Fruit fly (Drosophila melanogaster) whole organism, embryonic: ENCODE data around the gene Ucp4A.

Experiments
- Awh ChIP-seq: fragments of 200-800 bp; sonication (Bioruptor generic); IDR thresholded peaks from 2 replicates; pipeline ENCODE4, ENCODE4 v1.3.6; 2022; ENCODE audit warnings: missing biosample characterization, missing genetic modification characterization
- CG10462 ChIP-seq: fragments of 200-800 bp; sonication (Bioruptor generic); optimal IDR thresholded peaks from 2 replicates; lab custom pipeline; 2016; ENCODE audit warnings: missing biosample characterization, missing genetic modification characterization
- CG11398 ChIP-seq: fragments of 200-800 bp; sonication (Bioruptor generic); optimal IDR thresholded peaks from 2 replicates; lab custom pipeline; 2016; ENCODE audit warnings: missing biosample characterization, missing genetic modification characterization
- CG11456 ChIP-seq: fragments of 200-800 bp; sonication (Bioruptor generic); IDR thresholded peaks from 3 replicates; pipeline ENCODE4 v1.3.6; 2022; ENCODE audit warnings: missing biosample characterization, missing genetic modification characterization
- CG12236 ChIP-seq: fragments of 200-800 bp; sonication (Bioruptor generic); optimal IDR thresholded peaks from 2 replicates; lab custom pipeline; 2016; ENCODE audit warnings: missing biosample characterization, missing genetic modification characterization
- CG12769 ChIP-seq: fragments of 200-800 bp; sonication (Bioruptor generic); optimal IDR thresholded peaks from 2 replicates; lab custom pipeline; 2019; ENCODE audit warnings: missing biosample characterization, mild to moderate bottlenecking, missing genetic modification characterization, moderate library complexity
- CG17802 ChIP-seq: fragments of 200-800 bp; sonication (Bioruptor generic); optimal IDR thresholded peaks from 2 replicates; lab custom pipeline; 2018; ENCODE audit warnings: missing biosample characterization, mild to moderate bottlenecking, missing genetic modification characterization, moderate library complexity
- CG1832 ChIP-seq: fragments of 200-800 bp; sonication (Bioruptor generic); optimal IDR thresholded peaks from 2 replicates; lab custom pipeline; 2017; ENCODE audit warnings: missing biosample characterization, mild to moderate bottlenecking, missing genetic modification characterization, inconsistent platforms
- CG2199 ChIP-seq: fragments of 200-800 bp; sonication (Bioruptor generic); IDR thresholded peaks from 3 replicates; pipeline ENCODE4 v1.3.6; 2022; ENCODE audit warnings: missing biosample characterization, missing genetic modification characterization
- CG30431 ChIP-seq: fragments of 200-800 bp; sonication (Bioruptor generic); optimal IDR thresholded peaks from 2 replicates; lab custom pipeline; 2017; ENCODE audit warnings: missing biosample characterization, missing genetic modification characterization
- CG3838 ChIP-seq: fragments of 200-800 bp; sonication (Bioruptor generic); optimal IDR thresholded peaks from 3 replicates; lab custom pipeline; 2016; ENCODE audit warnings: missing biosample characterization, missing genetic modification characterization
- CG9437 ChIP-seq: fragments of 200-800 bp; sonication (Bioruptor generic); optimal IDR thresholded peaks from 2 replicates; lab custom pipeline; 2018; ENCODE audit warnings: missing biosample characterization, mild to moderate bottlenecking, missing genetic modification characterization
- Drgx ChIP-seq: fragments of 200-800 bp; sonication (Bioruptor generic); IDR thresholded peaks from 2 replicates; pipeline ENCODE4 v1.3.6; 2022; ENCODE audit warnings: missing biosample characterization, missing genetic modification characterization
- Fer1 ChIP-seq: fragments of 200-800 bp; sonication (Bioruptor generic); optimal IDR thresholded peaks from 2 replicates; lab custom pipeline; 2017; ENCODE audit warnings: missing biosample characterization, mild to moderate bottlenecking, missing genetic modification characterization
- HLH4C ChIP-seq: fragments of 200-800 bp; sonication (Bioruptor generic); IDR thresholded peaks from 3 replicates; pipeline ENCODE4 v1.3.6; 2022; ENCODE audit warnings: missing biosample characterization, missing genetic modification characterization; ENCODE audit not compliant: partially characterized antibody
- HLH54F ChIP-seq: fragments of 200-800 bp; sonication (Bioruptor generic); optimal IDR thresholded peaks from 3 replicates; lab custom pipeline; 2016; ENCODE audit warnings: missing biosample characterization, missing genetic modification characterization
- Sox102F ChIP-seq: fragments of 200-800 bp; sonication (Bioruptor generic); optimal IDR thresholded peaks from 2 replicates; lab custom pipeline; 2018; ENCODE audit warnings: missing biosample characterization, mild to moderate bottlenecking, missing genetic modification characterization, moderate library complexity
- Trl ChIP-seq, 3 experiments: fragments of >200 bp in 2 of 3; fragments of 200-800 bp in 1 of 3; sonication (Bioruptor generic) in 1 of 3; optimal IDR thresholded peaks; 2 replicates in 1 of 3; 3 replicates in 2 of 3; lab custom pipeline; 2016 to 2017; ENCODE audit warnings: missing biosample characterization in 1 of 3, missing genetic modification characterization in 1 of 3
- Usf ChIP-seq: fragments of 200-800 bp; sonication (Bioruptor generic); optimal IDR thresholded peaks from 2 replicates; lab custom pipeline; 2017; ENCODE audit warnings: missing genotype, missing biosample characterization, missing genetic modification characterization
- amos ChIP-seq: fragments of 200-800 bp; sonication (Bioruptor generic); IDR thresholded peaks from 2 replicates; pipeline ENCODE4 v1.3.6; 2022; ENCODE audit warnings: missing biosample characterization, missing genetic modification characterization; ENCODE audit not compliant: partially characterized antibody
- bbx ChIP-seq: fragments of 200-800 bp; sonication (Bioruptor generic); IDR thresholded peaks from 2 replicates; pipeline ENCODE4 v1.3.6; 2022; ENCODE audit warnings: missing biosample characterization, missing genetic modification characterization; ENCODE audit not compliant: partially characterized antibody
- btn ChIP-seq: fragments of 200-800 bp; sonication (Bioruptor generic); optimal IDR thresholded peaks from 2 replicates; lab custom pipeline; 2016; ENCODE audit warnings: missing biosample characterization, missing genetic modification characterization
- chinmo ChIP-seq: fragments of 200-800 bp; sonication (Bioruptor generic); IDR thresholded peaks from 4 replicates; pipeline ENCODE4 v1.3.6; 2022; ENCODE audit warnings: missing biosample characterization, missing genetic modification characterization; ENCODE audit not compliant: partially characterized antibody
- corto ChIP-seq: fragments of 200-800 bp; sonication (Bioruptor generic); optimal IDR thresholded peaks from 2 replicates; lab custom pipeline; 2016; ENCODE audit warnings: missing biosample characterization, mild to moderate bottlenecking, missing genetic modification characterization, moderate library complexity
- cwo ChIP-seq: fragments of 200-800 bp; sonication (Bioruptor generic); optimal IDR thresholded peaks from 3 replicates; lab custom pipeline; 2017; ENCODE audit warnings: missing biosample characterization, missing genetic modification characterization, mild to moderate bottlenecking, moderate library complexity, missing genetic modification reagents
- esg ChIP-seq: fragments of 200-800 bp; sonication (Bioruptor generic); conservative IDR thresholded peaks from 2 replicates; pipeline ENCODE4 v1.3.6; 2022; ENCODE audit warnings: missing biosample characterization, missing genetic modification characterization
- exex ChIP-seq: fragments of 200-800 bp; sonication (Bioruptor generic); optimal IDR thresholded peaks from 4 replicates; lab custom pipeline; 2018; ENCODE audit warnings: missing biosample characterization, mild to moderate bottlenecking, missing genetic modification characterization, moderate library complexity
- kni ChIP-seq: fragments of 200-800 bp; sonication (Bioruptor generic); optimal IDR thresholded peaks from 3 replicates; lab custom pipeline; 2017; ENCODE audit warnings: mild to moderate bottlenecking, missing biosample characterization, missing genetic modification reagents, missing genetic modification characterization
- lmd ChIP-seq: fragments of 200-800 bp; sonication (Bioruptor generic); IDR thresholded peaks from 2 replicates; pipeline ENCODE4 v1.3.6; 2022; ENCODE audit warnings: missing biosample characterization, missing genetic modification characterization
- prd ChIP-seq, 3 experiments: fragments of >200 bp in 2 of 3; fragments of 200-800 bp in 1 of 3; sonication (Bioruptor generic) in 1 of 3; optimal IDR thresholded peaks in 2 of 3; IDR thresholded peaks in 1 of 3; 2 replicates in 2 of 3; 3 replicates in 1 of 3; pipeline versions ENCODE4 v1.3.6 to Lab custom; 2017 to 2022; ENCODE audit warnings: missing biosample characterization in 1 of 3, missing genetic modification characterization in 1 of 3
- sd ChIP-seq: fragments of 200-800 bp; sonication (Bioruptor generic); optimal IDR thresholded peaks from 3 replicates; lab custom pipeline; 2018; ENCODE audit warnings: missing biosample characterization, mild to moderate bottlenecking, missing genetic modification characterization, moderate library complexity
- sens ChIP-seq: fragments of 200-800 bp; sonication (Bioruptor generic); peaks from one replicate; lab custom pipeline; 2016; ENCODE audit warnings: missing biosample characterization, missing genetic modification characterization
- shn ChIP-seq: fragments of 200-800 bp; sonication (Bioruptor generic); optimal IDR thresholded peaks from 3 replicates; lab custom pipeline; 2016; ENCODE audit warnings: missing biosample characterization, missing genetic modification characterization
- sima ChIP-seq: fragments of 200-800 bp; sonication (Bioruptor generic); optimal IDR thresholded peaks from 2 replicates; lab custom pipeline; 2016; ENCODE audit warnings: missing biosample characterization, missing genetic modification characterization
- slp2 ChIP-seq: fragments of 200-800 bp; sonication (Bioruptor generic); optimal IDR thresholded peaks from 2 replicates; lab custom pipeline; 2016; ENCODE audit warnings: missing biosample characterization, missing genetic modification characterization
- tna ChIP-seq: fragments of 200-800 bp; sonication (Bioruptor generic); IDR thresholded peaks from 2 replicates; pipeline ENCODE4 v1.3.6; 2022; ENCODE audit warnings: missing biosample characterization, missing genetic modification characterization; ENCODE audit not compliant: partially characterized antibody
- trem ChIP-seq: fragments of 200-800 bp; optimal IDR thresholded peaks from 3 replicates; lab custom pipeline; 2019; ENCODE audit warnings: missing biosample characterization, mild to moderate bottlenecking, missing genetic modification characterization, moderate library complexity
- unc-4 ChIP-seq: fragments of 200-800 bp; sonication (Bioruptor generic); IDR thresholded peaks from 2 replicates; pipeline ENCODE4 v1.3.6; 2022; ENCODE audit warnings: missing biosample characterization, missing genetic modification characterization; ENCODE audit not compliant: partially characterized antibody
- vvl ChIP-seq: fragments of 200-800 bp; sonication (Bioruptor generic); IDR thresholded peaks from 2 replicates; pipeline ENCODE4 v1.3.6; 2022; ENCODE audit warnings: missing biosample characterization, missing genetic modification characterization
- zf30C ChIP-seq: fragments of 200-800 bp; sonication (Bioruptor generic); optimal IDR thresholded peaks from 3 replicates; lab custom pipeline; 2018; ENCODE audit warnings: missing biosample characterization, mild to moderate bottlenecking, missing genetic modification characterization

The Ucp4A gene

DNA sequence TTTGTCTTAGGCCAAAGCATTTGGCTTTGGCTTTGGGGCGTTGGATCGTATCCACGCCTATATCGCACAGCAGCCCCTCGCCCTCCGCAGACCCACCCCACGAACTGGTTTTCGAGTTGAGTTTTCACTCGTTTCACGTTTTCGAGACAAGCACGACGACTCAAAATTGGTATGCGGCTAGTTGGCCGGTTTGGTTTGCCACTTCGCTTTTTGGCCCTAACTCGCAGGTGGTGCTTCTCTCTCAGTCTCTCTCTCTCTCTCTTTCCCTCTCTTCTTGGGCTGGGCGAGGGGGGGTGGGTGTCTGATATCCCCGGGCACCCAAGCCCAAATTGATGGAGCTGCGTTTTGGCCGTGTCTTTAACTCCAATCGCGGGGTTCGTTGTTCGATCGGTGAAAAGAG lies 10.8 kb upstream of the Ucp4A start (continued):
- TF ChIP-seq CG3838 (GFP tag; lab: Kevin White, UChicago) (no peak), unc-4 (GFP tag; lab: Robert Waterston, UW) (0 out of 2 replicates have a peak, but pooled peaks have one; percentile 20), CG11456 (GFP tag; lab: Robert Waterston, UW) (no peak), cwo (GFP tag; lab: Kevin White, UChicago) (no peak), slp2 (GFP tag; lab: Kevin White, UChicago) (no peak), kni (peak; percentile 47), CG30431 (GFP tag; lab: Kevin White, UChicago) (no peak), prd (optimal IDR thresholded peaks at IDR 0.05; lab: Kevin White, UChicago) (no peak), prd (GFP tag; IDR thresholded peaks at IDR 0.05; lab: Robert Waterston, UW) (no peak), bbx (GFP tag; lab: Robert Waterston, UW) (0 out of 2 replicates have a peak, but pooled peaks have one; percentile 21), amos (GFP tag; lab: Robert Waterston, UW) (no peak), lmd (GFP tag; lab: Robert Waterston, UW) (no peak), sd (tag; lab: Kevin White, UChicago) (peak; percentile 71), CG1832 (GFP tag; lab: Kevin White, UChicago) (peak; percentile 14), CG12236 (no peak), trem (tag; lab: Kevin White, UChicago) (no peak), chinmo (GFP tag; lab: Robert Waterston, UW) (peak; percentile 67; the same call in 1 of the 4 replicates), btn (no peak), exex (no peak), HLH4C (GFP tag; lab: Robert Waterston, UW) (no peak), vvl (GFP tag; lab: Robert Waterston, UW) (peak; percentile 13; the same call in 1 of the 2 replicates), CG10462 (GFP tag; lab: Kevin White, UChicago) (no peak), sima (no peak), esg (GFP tag; lab: Robert Waterston, UW) (no peak), CG12769 (tag; lab: Kevin White, UChicago) (peak; percentile 37), tna (GFP tag; lab: Robert Waterston, UW) (no peak), CG9437 (GFP tag; lab: Kevin White, UChicago) (no peak), corto (no peak), Usf (no peak), CG11398 (GFP tag; lab: Kevin White, UChicago) (no peak), shn (GFP tag; lab: Kevin White, UChicago) (no peak), Fer1 (GFP tag; lab: Kevin White, UChicago) (no peak), CG17802 (no peak), HLH54F (GFP tag; lab: Kevin White, UChicago) (no peak), Awh (GFP tag; lab: Robert Waterston, UW) (no peak)
- TF ChIP-seq, all 482 proteins: peak for 12

DNA sequence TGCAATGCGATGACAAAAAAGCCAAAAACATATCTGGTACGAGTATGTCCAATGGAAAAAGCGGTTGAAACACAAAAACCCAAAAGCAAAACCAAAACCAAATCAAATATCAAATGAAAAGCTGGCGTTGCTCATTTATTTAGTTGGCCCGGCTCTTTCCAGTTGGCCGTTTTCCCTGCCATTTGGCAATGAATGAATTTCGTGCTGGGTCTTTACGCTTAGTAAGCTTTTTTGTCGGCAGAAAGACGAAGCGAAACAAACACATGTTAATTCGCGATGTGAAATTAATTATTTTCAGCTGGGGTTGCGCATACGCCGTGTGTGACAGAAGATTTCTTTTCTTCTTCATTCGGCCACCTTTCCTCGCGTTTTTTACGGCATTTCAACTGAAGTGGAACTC lies 10.0 kb upstream of the Ucp4A start:
- TF ChIP-seq CG10462 (GFP tag; lab: Kevin White, UChicago) (no peak), CG2199 (GFP tag; lab: Robert Waterston, UW) (0 out of 3 replicates have a peak, but pooled peaks have one; percentile 12)

DNA sequence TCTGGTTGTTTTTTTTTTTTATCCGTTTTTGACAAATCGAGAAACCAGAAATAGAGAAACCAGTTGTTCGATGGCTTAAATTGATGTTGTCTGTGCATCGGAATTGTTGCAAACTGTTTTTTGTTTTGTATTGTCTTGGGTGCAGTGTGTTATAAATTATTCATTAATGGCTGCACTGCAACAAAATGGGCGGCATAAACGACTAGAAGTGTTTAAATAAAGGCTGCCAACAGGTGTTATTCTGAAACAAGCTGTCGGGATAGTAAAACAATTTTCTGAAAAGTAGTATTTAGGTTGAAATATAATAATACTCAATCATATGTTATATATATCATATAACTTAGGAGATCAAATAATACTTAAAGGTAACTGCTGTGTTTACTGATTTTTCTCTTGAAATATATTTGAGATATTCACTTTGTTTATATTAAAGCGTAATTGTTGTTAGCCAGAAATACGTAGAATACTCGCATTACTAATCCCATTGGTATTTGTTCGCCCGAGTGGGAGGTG lies 8.3 kb upstream of the Ucp4A start:
- TF ChIP-seq CG2199 (GFP tag; lab: Robert Waterston, UW) (no peak), Sox102F (GFP tag; lab: Kevin White, UChicago) (peak; percentile 6), sens (GFP tag; lab: Kevin White, UChicago) (peak; percentile 3), zf30C (GFP tag; lab: Kevin White, UChicago) (peak; percentile 42), Trl (optimal IDR thresholded peaks at IDR 0.05; lab: Kevin White, UChicago) (no peak), Trl (GFP tag; optimal IDR thresholded peaks at IDR 0.05; lab: Kevin White, UChicago) (no peak), Drgx (GFP tag; lab: Robert Waterston, UW) (0 out of 2 replicates have a peak, but pooled peaks have one; percentile 9), vvl (GFP tag; lab: Robert Waterston, UW) (peak; percentile 72)
